Fruit fly (Drosophila melanogaster): Measurements from ENCODE around the gene CG31735.

The CG31735 gene

DNA sequence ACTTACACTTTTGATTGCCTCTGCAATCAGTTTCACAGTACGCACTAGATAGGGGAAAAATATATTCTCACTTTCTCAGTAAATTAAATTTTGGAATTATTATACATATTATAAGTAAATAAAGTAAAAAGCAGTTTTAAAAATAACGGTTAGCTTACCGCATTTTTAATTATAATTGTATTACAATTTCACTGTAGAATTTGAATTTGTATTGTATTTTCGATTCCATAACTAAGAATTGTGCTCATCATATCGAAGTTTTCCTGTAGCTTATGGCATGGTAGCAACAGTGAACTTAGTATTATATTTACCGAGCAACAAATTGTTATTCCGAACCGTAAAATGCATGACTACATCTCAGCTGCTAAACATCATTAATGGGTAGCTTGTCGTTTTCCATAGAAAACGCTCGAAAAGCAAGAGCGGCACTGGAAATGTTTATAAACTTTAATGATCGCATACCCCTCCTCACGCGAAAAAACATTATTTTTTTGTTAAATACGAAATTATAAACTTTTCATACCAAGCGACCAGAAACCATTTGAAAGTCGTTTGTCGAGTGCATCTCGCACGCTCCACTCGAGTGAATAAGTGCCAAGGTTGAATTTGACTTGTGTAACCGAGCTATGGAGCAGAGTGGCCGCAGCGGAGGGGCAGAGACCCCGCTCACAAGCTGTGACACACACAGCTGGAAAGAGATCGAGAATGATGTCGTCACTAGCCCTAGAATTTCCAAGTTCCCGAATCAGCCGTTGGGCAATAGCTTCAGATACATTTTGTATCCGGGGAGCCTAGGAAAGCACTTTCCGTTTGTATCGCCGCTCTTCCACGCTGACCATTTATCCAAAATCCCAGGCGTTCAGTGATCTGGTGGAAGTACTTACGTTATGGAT, 17.0 kb downstream of the CG31735 start:
- peak; percentile 88 for TF ChIP-seq CG14711 (tag; optimal IDR thresholded peaks at IDR 0.05)
- TF ChIP-seq CG7101 (tag; optimal IDR thresholded peaks at IDR 0.05) = peak; percentile 93
- peak; percentile 38 for TF ChIP-seq Hr96 (GFP tag; optimal IDR thresholded peaks at IDR 0.05)
- peak; percentile 38 for TF ChIP-seq cic (GFP tag; optimal IDR thresholded peaks at IDR 0.05)
- peak; percentile 90 for TF ChIP-seq CG12768 (GFP tag; optimal IDR thresholded peaks at IDR 0.05)
- peak; percentile 84 for TF ChIP-seq Crg-1 (GFP tag; optimal IDR thresholded peaks at IDR 0.05)
- peak; percentile 76 for TF ChIP-seq CG5204 (GFP tag; optimal IDR thresholded peaks at IDR 0.05)
- peak; percentile 98 for TF ChIP-seq kay (GFP tag; ENCODE audit: borderline replicate concordance)
- TF ChIP-seq pad (GFP tag; optimal IDR thresholded peaks at IDR 0.05) = peak; percentile 77
- TF ChIP-seq Clk (GFP tag; optimal IDR thresholded peaks at IDR 0.05) = peak; percentile 69
- TF ChIP-seq toe (GFP tag; optimal IDR thresholded peaks at IDR 0.05) = peak; percentile 65
- peak; percentile 91 for TF ChIP-seq CG7045 (GFP tag; optimal IDR thresholded peaks at IDR 0.05)
- peak; percentile 93 for TF ChIP-seq bab1 (GFP tag; optimal IDR thresholded peaks at IDR 0.05)
- TF ChIP-seq cnc (optimal IDR thresholded peaks at IDR 0.05) = no peak
- TF ChIP-seq CG1620 (GFP tag; optimal IDR thresholded peaks at IDR 0.05) = peak; percentile 32
- no peak for TF ChIP-seq ovo (GFP tag; optimal IDR thresholded peaks at IDR 0.05)
- TF ChIP-seq Mnt (GFP tag; optimal IDR thresholded peaks at IDR 0.05) = peak; percentile 33
- peak; percentile 93 for TF ChIP-seq CG33017 (tag; optimal IDR thresholded peaks at IDR 0.05)
- TF ChIP-seq CG11617 (GFP tag; optimal IDR thresholded peaks at IDR 0.05) = peak; percentile 92
- TF ChIP-seq tj (GFP tag; optimal IDR thresholded peaks at IDR 0.05) = peak; percentile 91

DNA sequence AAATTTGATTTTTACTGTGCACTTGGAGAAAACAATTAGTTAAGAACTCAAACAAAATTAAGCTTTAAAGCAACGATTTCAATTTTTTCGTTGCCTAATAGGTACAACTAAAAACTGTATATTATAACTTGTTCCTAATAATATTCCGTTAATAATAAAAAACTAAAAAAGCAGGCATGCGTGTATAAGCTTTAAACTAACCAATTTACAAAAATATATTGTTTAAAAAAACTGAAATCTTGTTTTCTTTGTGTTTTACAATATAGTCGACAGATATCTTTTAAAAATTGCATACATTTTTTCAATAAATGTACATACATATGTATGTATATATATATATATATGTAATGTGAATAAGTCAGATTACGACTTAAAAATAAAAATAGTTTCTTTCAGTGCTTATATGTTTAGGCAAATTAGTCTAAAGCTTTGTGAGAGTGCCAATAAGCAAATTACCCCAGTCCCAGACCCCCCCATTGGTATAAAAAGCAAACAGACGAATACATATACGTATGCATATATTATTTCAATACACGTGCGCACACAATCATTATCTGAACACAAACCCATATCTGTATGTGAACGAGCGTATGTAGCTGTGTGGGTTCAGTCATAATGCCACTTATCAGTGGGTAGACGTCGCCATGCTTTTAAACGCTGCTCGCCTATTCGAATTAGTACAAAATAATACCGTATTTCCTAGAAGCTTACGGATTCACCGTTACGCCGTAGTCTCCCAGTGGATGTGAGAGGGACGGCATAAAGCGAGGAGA, 17.8 kb downstream of the CG31735 start:
- no peak for TF ChIP-seq CG1620 (GFP tag; optimal IDR thresholded peaks at IDR 0.05)
- no peak for TF ChIP-seq Crg-1 (GFP tag; optimal IDR thresholded peaks at IDR 0.05)
- peak; percentile 63 for TF ChIP-seq CG11617 (GFP tag; optimal IDR thresholded peaks at IDR 0.05)
- peak; percentile 90 for TF ChIP-seq cic (GFP tag; optimal IDR thresholded peaks at IDR 0.05)
- peak; percentile 43 for TF ChIP-seq CG7045 (GFP tag; optimal IDR thresholded peaks at IDR 0.05)
- peak; percentile 39 for TF ChIP-seq toe (GFP tag; optimal IDR thresholded peaks at IDR 0.05)
- TF ChIP-seq kay (GFP tag; ENCODE audit: borderline replicate concordance) = peak; percentile 77
- TF ChIP-seq CG12768 (GFP tag; optimal IDR thresholded peaks at IDR 0.05) = no peak
- peak; percentile 57 for TF ChIP-seq CG14711 (tag; optimal IDR thresholded peaks at IDR 0.05)
- no peak for TF ChIP-seq CG5204 (GFP tag; optimal IDR thresholded peaks at IDR 0.05)
- peak; percentile 93 for TF ChIP-seq Mnt (GFP tag; optimal IDR thresholded peaks at IDR 0.05)
- peak; percentile 51 for TF ChIP-seq CG33017 (tag; optimal IDR thresholded peaks at IDR 0.05)
- peak; percentile 71 for TF ChIP-seq pad (GFP tag; optimal IDR thresholded peaks at IDR 0.05)
- peak; percentile 49 for TF ChIP-seq CG7101 (tag; optimal IDR thresholded peaks at IDR 0.05)
- TF ChIP-seq ovo (GFP tag; optimal IDR thresholded peaks at IDR 0.05) = peak; percentile 99

DNA sequence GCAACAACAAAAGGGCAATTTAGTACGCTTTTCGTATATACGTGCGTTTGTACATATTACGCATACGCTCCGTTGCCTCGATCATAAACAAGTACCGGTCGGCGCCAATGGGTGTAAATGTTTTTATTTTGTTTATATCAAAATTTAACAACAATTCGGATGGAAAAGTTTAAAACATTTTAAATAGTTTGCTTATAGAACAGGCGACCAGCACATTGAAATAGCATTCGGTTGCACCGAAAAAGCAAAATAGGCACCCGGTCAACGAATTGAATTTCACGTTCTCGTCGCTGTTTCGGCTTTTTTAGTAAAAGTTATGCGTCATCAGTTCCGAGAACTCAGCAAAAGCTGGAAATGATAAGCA, 18.4 kb downstream of the CG31735 start:
- peak; percentile 14 for TF ChIP-seq cic (GFP tag; optimal IDR thresholded peaks at IDR 0.05)
- no peak for TF ChIP-seq Mnt (GFP tag; optimal IDR thresholded peaks at IDR 0.05)
- no peak for TF ChIP-seq Crg-1 (GFP tag; optimal IDR thresholded peaks at IDR 0.05)
- TF ChIP-seq CG14711 (tag; optimal IDR thresholded peaks at IDR 0.05) = no peak
- peak; percentile 83 for TF ChIP-seq tj (GFP tag; optimal IDR thresholded peaks at IDR 0.05)
- TF ChIP-seq bab1 (GFP tag; optimal IDR thresholded peaks at IDR 0.05) = peak; percentile 36
- no peak for TF ChIP-seq CG7045 (GFP tag; optimal IDR thresholded peaks at IDR 0.05)

DNA sequence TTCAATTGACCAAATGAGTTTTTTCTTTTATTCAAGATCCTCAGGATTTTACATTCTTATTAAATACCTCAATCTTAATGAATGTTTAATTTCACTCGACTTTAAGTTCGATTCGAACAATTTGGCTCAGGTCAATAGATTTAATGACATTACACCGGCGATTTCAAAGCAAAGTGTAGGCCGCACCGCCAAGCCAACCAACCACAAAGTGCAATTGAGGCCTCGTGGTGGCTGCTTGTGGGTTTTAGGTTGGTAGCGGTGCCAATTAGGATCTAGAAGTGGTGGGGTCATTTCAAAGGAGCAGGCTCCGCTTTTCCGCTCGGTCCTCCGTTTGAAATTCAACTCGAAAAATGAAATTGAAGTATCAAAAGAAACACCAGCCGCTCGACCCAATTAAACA, 21.3 kb downstream of the CG31735 start, which contains the start of gene CG13244:
Gene CG13244, plus strand, starts transcription at position 301 of the 400 bp plus-strand sequence.
- no peak for TF ChIP-seq Mnt (GFP tag; optimal IDR thresholded peaks at IDR 0.05)
- TF ChIP-seq CG7045 (GFP tag; optimal IDR thresholded peaks at IDR 0.05) = no peak
- TF ChIP-seq Crg-1 (GFP tag; optimal IDR thresholded peaks at IDR 0.05) = no peak

DNA sequence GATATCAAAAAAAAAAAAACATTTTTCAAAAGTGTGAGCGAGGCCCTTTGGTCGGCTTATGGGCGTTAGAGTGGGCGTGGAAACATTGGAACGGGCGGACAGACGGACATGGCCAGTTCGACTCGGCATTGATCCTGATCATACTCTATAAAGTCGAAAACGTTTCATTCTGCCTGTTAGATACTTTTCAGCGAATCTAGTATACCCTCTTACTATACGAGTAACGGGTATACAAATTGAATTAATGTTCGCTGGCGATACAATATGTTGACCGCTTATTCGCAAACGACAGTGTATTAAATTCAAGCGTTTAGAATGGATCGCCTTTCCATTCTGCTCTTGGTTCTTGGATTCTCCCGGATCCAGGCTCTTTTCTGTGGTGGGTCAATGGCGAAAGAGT, 27.8 kb downstream of the CG31735 start, which contains the start of gene CG4793:
Gene CG4793, plus strand, starts transcription at position 301 of the 400 bp plus-strand sequence.
- TF ChIP-seq CG1620 (GFP tag; optimal IDR thresholded peaks at IDR 0.05) = no peak
- no peak for TF ChIP-seq CG12768 (GFP tag; optimal IDR thresholded peaks at IDR 0.05)
- TF ChIP-seq Mnt (GFP tag; optimal IDR thresholded peaks at IDR 0.05) = no peak
- no peak for TF ChIP-seq cic (GFP tag; optimal IDR thresholded peaks at IDR 0.05)
- no peak for TF ChIP-seq CG11617 (GFP tag; optimal IDR thresholded peaks at IDR 0.05)
- no peak for TF ChIP-seq CG33017 (tag; optimal IDR thresholded peaks at IDR 0.05)
- TF ChIP-seq tj (GFP tag; optimal IDR thresholded peaks at IDR 0.05) = no peak
- no peak for TF ChIP-seq kay (GFP tag; ENCODE audit: borderline replicate concordance)
- TF ChIP-seq Clk (GFP tag; optimal IDR thresholded peaks at IDR 0.05) = no peak
- no peak for TF ChIP-seq toe (GFP tag; optimal IDR thresholded peaks at IDR 0.05)
- TF ChIP-seq CG7101 (tag; optimal IDR thresholded peaks at IDR 0.05) = no peak
- TF ChIP-seq Crg-1 (GFP tag; optimal IDR thresholded peaks at IDR 0.05) = no peak
- TF ChIP-seq pad (GFP tag; optimal IDR thresholded peaks at IDR 0.05) = no peak
- no peak for TF ChIP-seq Hr96 (GFP tag; optimal IDR thresholded peaks at IDR 0.05)
- TF ChIP-seq CG5204 (GFP tag; optimal IDR thresholded peaks at IDR 0.05) = no peak
- no peak for TF ChIP-seq CG14711 (tag; optimal IDR thresholded peaks at IDR 0.05)
- TF ChIP-seq cnc (optimal IDR thresholded peaks at IDR 0.05) = no peak
- TF ChIP-seq CG7045 (GFP tag; optimal IDR thresholded peaks at IDR 0.05) = no peak
- no peak for TF ChIP-seq ovo (GFP tag; optimal IDR thresholded peaks at IDR 0.05)
- TF ChIP-seq bab1 (GFP tag; optimal IDR thresholded peaks at IDR 0.05) = no peak
